Fruit fly (Drosophila melanogaster): ENCODE data around the gene CG14309.

CG14309 gene

DNA sequence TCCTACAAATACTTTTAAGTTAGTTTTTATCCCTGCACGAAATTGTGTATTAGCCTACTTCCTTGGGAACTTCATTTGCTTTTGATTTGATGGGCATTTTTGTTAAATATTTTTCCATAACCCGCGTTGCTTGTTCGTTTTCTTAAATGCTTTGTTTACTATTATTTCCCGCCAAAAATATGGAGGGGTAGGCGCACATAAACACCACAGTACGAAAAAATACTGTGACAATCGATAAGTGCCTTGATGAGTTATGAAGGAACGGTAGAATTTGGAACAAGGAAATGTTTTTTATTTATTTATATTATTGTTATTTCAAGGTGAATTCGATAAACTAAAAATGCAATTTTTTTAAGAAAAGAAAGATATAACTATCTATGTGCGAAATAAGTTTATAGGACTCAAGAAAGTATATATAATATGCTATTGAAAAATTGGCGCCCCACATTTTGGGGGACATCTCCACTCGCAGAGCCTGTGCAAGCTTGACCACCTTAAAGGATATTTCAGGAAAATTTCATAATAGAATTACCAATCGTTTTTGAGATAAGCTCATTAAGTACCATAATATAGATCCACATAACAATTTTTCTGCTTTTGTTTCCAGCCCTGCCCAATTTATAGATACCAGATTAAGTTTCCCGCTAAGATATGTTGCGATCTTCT, 18.8 kb downstream of the CG14309 start, which contains the start of the genes WRNexo and Nup43 (continued):
- TF ChIP-seq dac (GFP tag; optimal IDR thresholded peaks at IDR 0.05) (no peak), cyc (GFP tag; optimal IDR thresholded peaks at IDR 0.05) (peak; percentile 54), CG1621 (tag; optimal IDR thresholded peaks at IDR 0.05) (no peak), CG7368 (GFP tag; optimal IDR thresholded peaks at IDR 0.05) (no peak), pdm3 (GFP tag; optimal IDR thresholded peaks at IDR 0.05) (peak; percentile 52), Hr4 (GFP tag; optimal IDR thresholded peaks at IDR 0.05) (peak; percentile 56), achi (GFP tag; optimal IDR thresholded peaks at IDR 0.05) (no peak), CG10631 (GFP tag; optimal IDR thresholded peaks at IDR 0.05) (peak; percentile 52), CG11294 (GFP tag; IDR thresholded peaks at IDR 0.05) (no peak), Sox15 (GFP tag; optimal IDR thresholded peaks at IDR 0.05) (peak; percentile 26), CG6808 (GFP tag; optimal IDR thresholded peaks at IDR 0.05) (no peak), net (GFP tag; optimal IDR thresholded peaks at IDR 0.05) (peak; percentile 4), CG6276 (GFP tag; optimal IDR thresholded peaks at IDR 0.05) (no peak), Hr38 (GFP tag; optimal IDR thresholded peaks at IDR 0.05) (no peak), CG6854 (GFP tag; optimal IDR thresholded peaks at IDR 0.05) (no peak), Hr39 (GFP tag; optimal IDR thresholded peaks at IDR 0.05) (peak; percentile 56), fd59A (GFP tag; optimal IDR thresholded peaks at IDR 0.05) (no peak), Ets21C (GFP tag; optimal IDR thresholded peaks at IDR 0.05) (peak; percentile 33), Gug (GFP tag; IDR thresholded peaks at IDR 0.05) (no peak), CG9139 (GFP tag; optimal IDR thresholded peaks at IDR 0.05) (no peak), topi (GFP tag; optimal IDR thresholded peaks at IDR 0.05) (peak; percentile 29), vri (GFP tag; optimal IDR thresholded peaks at IDR 0.05) (no peak), CG11902 (GFP tag; optimal IDR thresholded peaks at IDR 0.05) (peak; percentile 40), fkh (GFP tag; optimal IDR thresholded peaks at IDR 0.05) (peak; percentile 47), spab (GFP tag; optimal IDR thresholded peaks at IDR 0.05) (no peak), CG6163 (GFP tag; IDR thresholded peaks at IDR 0.05) (no peak; the same call in 2 of the 3 replicates), CG34406 (GFP tag; optimal IDR thresholded peaks at IDR 0.05) (peak; percentile 22), CG6792 (GFP tag; optimal IDR thresholded peaks at IDR 0.05) (peak; percentile 31), Met (GFP tag; optimal IDR thresholded peaks at IDR 0.05) (peak; percentile 21), Lpt (GFP tag; optimal IDR thresholded peaks at IDR 0.05) (no peak), OdsH (GFP tag; optimal IDR thresholded peaks at IDR 0.05) (peak; percentile 52), Smox (GFP tag; optimal IDR thresholded peaks at IDR 0.05) (peak; percentile 45), CG3032 (tag; optimal IDR thresholded peaks at IDR 0.05) (peak; percentile 43), CG10669 (GFP tag; optimal IDR thresholded peaks at IDR 0.05) (peak; percentile 6), dsx (GFP tag; optimal IDR thresholded peaks at IDR 0.05; ENCODE audit: poor library complexity, severe bottlenecking) (no peak)

DNA sequence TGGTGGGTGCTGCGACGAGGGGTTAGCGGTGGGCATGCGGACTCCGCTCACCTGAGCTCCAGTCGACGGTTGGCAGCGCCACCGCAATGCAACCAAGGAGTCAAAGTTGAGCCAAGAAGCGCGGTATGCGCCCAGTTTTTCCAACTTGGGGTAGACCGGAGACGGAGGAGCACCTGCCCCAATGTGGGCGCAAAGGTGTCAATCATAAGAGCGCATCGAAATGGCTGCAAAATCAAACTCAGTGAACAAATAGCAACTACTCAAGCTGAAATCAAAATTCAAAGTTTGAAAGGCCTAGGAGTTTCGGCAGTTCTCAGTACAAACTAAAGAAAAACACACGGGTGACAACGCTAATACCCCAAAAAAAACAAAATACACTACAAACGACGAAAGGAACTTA, 23.2 kb downstream of the CG14309 start, which contains the start of gene hmw:
hmw (plus strand) TSS at position 301 of the 400 bp plus-strand sequence.
- TF ChIP-seq Gug (GFP tag; IDR thresholded peaks at IDR 0.05) (no peak), CG11762 (GFP tag; optimal IDR thresholded peaks at IDR 0.05; ENCODE audit: insufficient read depth) (no peak), lz (GFP tag; optimal IDR thresholded peaks at IDR 0.05) (no peak), Ets96B (tag; optimal IDR thresholded peaks at IDR 0.05) (no peak), CG6276 (GFP tag; optimal IDR thresholded peaks at IDR 0.05) (no peak), esn (GFP tag; optimal IDR thresholded peaks at IDR 0.05) (no peak), Sox15 (GFP tag; optimal IDR thresholded peaks at IDR 0.05) (no peak), CG6854 (GFP tag; optimal IDR thresholded peaks at IDR 0.05) (no peak), fd59A (GFP tag; optimal IDR thresholded peaks at IDR 0.05) (no peak), ss (GFP tag; optimal IDR thresholded peaks at IDR 0.05) (no peak), CG16779 (tag; optimal IDR thresholded peaks at IDR 0.05) (no peak), CG9139 (GFP tag; optimal IDR thresholded peaks at IDR 0.05) (no peak), CG8119 (GFP tag; IDR thresholded peaks at IDR 0.05) (no peak), Lpt (GFP tag; optimal IDR thresholded peaks at IDR 0.05) (no peak), OdsH (GFP tag; optimal IDR thresholded peaks at IDR 0.05) (no peak), CG4318 (GFP tag; optimal IDR thresholded peaks at IDR 0.05) (no peak), dac (GFP tag; optimal IDR thresholded peaks at IDR 0.05) (no peak)

Data from whole organism, prepupa.